ENCODE assay signal across 5 fruit fly cellular contexts in the genomic region with DNA sequence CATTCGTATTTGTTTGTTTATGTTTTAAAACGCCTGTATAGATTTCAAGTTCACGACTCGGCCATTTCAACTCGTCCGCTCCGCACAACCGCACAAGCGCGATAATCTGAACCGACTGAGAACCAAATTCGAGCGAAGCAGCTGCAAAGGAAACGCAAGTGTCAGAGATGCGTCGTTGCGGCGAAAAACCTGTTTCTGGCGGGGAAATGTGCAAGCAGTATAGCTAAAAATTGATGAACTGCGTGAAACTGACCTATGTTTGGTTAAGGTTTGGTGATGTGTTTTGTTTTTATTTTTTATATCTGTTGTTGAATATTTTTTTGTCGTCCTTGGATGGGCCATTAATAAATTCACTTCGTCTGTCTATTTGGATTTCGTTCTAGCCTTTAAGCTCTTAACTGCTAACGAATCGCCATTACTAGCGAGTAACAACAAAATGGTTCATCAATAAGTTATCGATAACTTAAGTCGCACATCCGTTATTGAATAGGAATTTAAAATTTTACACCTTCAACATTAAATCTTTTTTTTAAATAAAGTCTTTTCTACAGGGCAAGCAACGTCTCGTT.
TF ChIP-seq lines count a peak whose summit lies in the region.

A gene (minus strand): TSS at position 120 of the 569 bp plus-strand sequence.

- peak; percentile 36 for TF ChIP-seq CTCF in whole organism, embryonic (GFP tag; optimal IDR thresholded peaks at IDR 0.05; lab: Kevin White, UChicago)

TF ChIP-seq in whole organism, adult, 20 proteins besides CTCF, POLR2A, EP300 and RAD21 (continues in another document):
- peak; percentile 75 for TF ChIP-seq toe (GFP tag; optimal IDR thresholded peaks at IDR 0.05; lab: Kevin White, UChicago)
- peak; percentile 61 for TF ChIP-seq tj (GFP tag; optimal IDR thresholded peaks at IDR 0.05; lab: Kevin White, UChicago)
- peak; percentile 88 for TF ChIP-seq kay (GFP tag; lab: Kevin White, UChicago; ENCODE audit: borderline replicate concordance)
- peak; percentile 81 for TF ChIP-seq Hr96 (GFP tag; optimal IDR thresholded peaks at IDR 0.05; lab: Kevin White, UChicago)
- no peak for TF ChIP-seq CG33017 (tag; optimal IDR thresholded peaks at IDR 0.05; lab: Kevin White, UChicago)
- no peak for TF ChIP-seq cnc (optimal IDR thresholded peaks at IDR 0.05; lab: Kevin White, UChicago)
- peak; percentile 33 for TF ChIP-seq pad (GFP tag; optimal IDR thresholded peaks at IDR 0.05; lab: Kevin White, UChicago)
- peak; percentile 74 for TF ChIP-seq Crg-1 (GFP tag; optimal IDR thresholded peaks at IDR 0.05; lab: Kevin White, UChicago)
- TF ChIP-seq CG11617 (GFP tag; optimal IDR thresholded peaks at IDR 0.05; lab: Kevin White, UChicago) = peak; percentile 66
- TF ChIP-seq CG1620 (GFP tag; optimal IDR thresholded peaks at IDR 0.05; lab: Kevin White, UChicago) = peak; percentile 47
- TF ChIP-seq CG7101 (tag; optimal IDR thresholded peaks at IDR 0.05; lab: Kevin White, UChicago) = peak; percentile 68
- TF ChIP-seq cic (GFP tag; optimal IDR thresholded peaks at IDR 0.05; lab: Kevin White, UChicago) = no peak
- peak; percentile 61 for TF ChIP-seq Mnt (GFP tag; optimal IDR thresholded peaks at IDR 0.05; lab: Kevin White, UChicago)
- TF ChIP-seq CG12768 (GFP tag; optimal IDR thresholded peaks at IDR 0.05; lab: Kevin White, UChicago) = no peak
- TF ChIP-seq CG14711 (tag; optimal IDR thresholded peaks at IDR 0.05; lab: Kevin White, UChicago) = peak; percentile 35
- TF ChIP-seq CG7045 (GFP tag; optimal IDR thresholded peaks at IDR 0.05; lab: Kevin White, UChicago) = peak; percentile 47
- peak; percentile 84 for TF ChIP-seq bab1 (GFP tag; optimal IDR thresholded peaks at IDR 0.05; lab: Kevin White, UChicago)

TF ChIP-seq in whole organism, embryonic, 481 proteins besides CTCF, POLR2A, EP300 and RAD21 (continues in another document):
- peak; percentile 22 for TF ChIP-seq fd96Cb (tag; optimal IDR thresholded peaks at IDR 0.05; lab: Kevin White, UChicago)
- no peak for TF ChIP-seq CG5953 (GFP tag; IDR thresholded peaks at IDR 0.05; lab: Robert Waterston, UW)
- TF ChIP-seq CG15479 (GFP tag; optimal IDR thresholded peaks at IDR 0.05; lab: Kevin White, UChicago) = peak; percentile 52
- peak; percentile 75 for TF ChIP-seq CG1233 (GFP tag; optimal IDR thresholded peaks at IDR 0.05; lab: Kevin White, UChicago)
- TF ChIP-seq Hey (tag; optimal IDR thresholded peaks at IDR 0.05; lab: Kevin White, UChicago) = peak; percentile 53
- TF ChIP-seq ind (GFP tag; optimal IDR thresholded peaks at IDR 0.05; lab: Kevin White, UChicago) = peak; percentile 53
- TF ChIP-seq nom (GFP tag; optimal IDR thresholded peaks at IDR 0.05; lab: Kevin White, UChicago) = peak; percentile 52
- TF ChIP-seq Poxn (GFP tag; IDR thresholded peaks at IDR 0.05; lab: Robert Waterston, UW) = no peak
- no peak for TF ChIP-seq gsb (GFP tag; IDR thresholded peaks at IDR 0.05; lab: Robert Waterston, UW)
- TF ChIP-seq inv (GFP tag; IDR thresholded peaks at IDR 0.05; lab: Robert Waterston, UW; ENCODE audit: partially characterized antibody) = peak; percentile 21; the same call in 1 of the 2 replicates
- 0 out of 2 replicates have a peak, but pooled peaks have one; percentile 25 for TF ChIP-seq sens-2 (GFP tag; IDR thresholded peaks at IDR 0.05; lab: Robert Waterston, UW)
- TF ChIP-seq pzg (GFP tag; optimal IDR thresholded peaks at IDR 0.05; lab: Kevin White, UChicago) = peak; percentile 52
- peak; percentile 74 for TF ChIP-seq CG12391 (tag; optimal IDR thresholded peaks at IDR 0.05; lab: Kevin White, UChicago)
- peak; percentile 64; the same call in 1 of the 2 replicates for TF ChIP-seq Atf6 (GFP tag; IDR thresholded peaks at IDR 0.05; lab: Robert Waterston, UW)
- TF ChIP-seq Max (GFP tag; optimal IDR thresholded peaks at IDR 0.05; lab: Kevin White, UChicago) = peak; percentile 65
- TF ChIP-seq CG11456 (GFP tag; IDR thresholded peaks at IDR 0.05; lab: Robert Waterston, UW) = 0 out of 3 replicates have a peak, but pooled peaks have one; percentile 40

TF ChIP-seq in whole organism, prepupa, 60 proteins besides CTCF, POLR2A, EP300 and RAD21 (continues in another document):
- TF ChIP-seq topi (GFP tag; optimal IDR thresholded peaks at IDR 0.05; lab: Kevin White, UChicago) = peak; percentile 19
- peak; percentile 61 for TF ChIP-seq CG32006 (GFP tag; optimal IDR thresholded peaks at IDR 0.05; lab: Kevin White, UChicago)
- peak; percentile 64 for TF ChIP-seq Hr39 (GFP tag; optimal IDR thresholded peaks at IDR 0.05; lab: Kevin White, UChicago)
- no peak for TF ChIP-seq CG8632 (GFP tag; optimal IDR thresholded peaks at IDR 0.05; lab: Kevin White, UChicago)
- TF ChIP-seq CG6854 (GFP tag; optimal IDR thresholded peaks at IDR 0.05; lab: Kevin White, UChicago) = peak; percentile 55
- TF ChIP-seq CG3032 (tag; optimal IDR thresholded peaks at IDR 0.05; lab: Kevin White, UChicago) = peak; percentile 46
- TF ChIP-seq dac (GFP tag; optimal IDR thresholded peaks at IDR 0.05; lab: Kevin White, UChicago) = peak; percentile 26
- TF ChIP-seq Eip93F (GFP tag; optimal IDR thresholded peaks at IDR 0.05; lab: Kevin White, UChicago) = no peak
- no peak for TF ChIP-seq Sox102F (GFP tag; optimal IDR thresholded peaks at IDR 0.05; lab: Kevin White, UChicago)
- TF ChIP-seq CG11294 (GFP tag; IDR thresholded peaks at IDR 0.05; lab: Robert Waterston, UW) = no peak; the same call in 1 of the 2 replicates
- TF ChIP-seq vri (GFP tag; optimal IDR thresholded peaks at IDR 0.05; lab: Kevin White, UChicago) = peak; percentile 15
- TF ChIP-seq Blimp-1 (GFP tag; optimal IDR thresholded peaks at IDR 0.05; lab: Kevin White, UChicago) = peak; percentile 18
- peak; percentile 60 for TF ChIP-seq net (GFP tag; optimal IDR thresholded peaks at IDR 0.05; lab: Kevin White, UChicago)
- TF ChIP-seq CG1621 (tag; optimal IDR thresholded peaks at IDR 0.05; lab: Kevin White, UChicago) = no peak
- peak; percentile 25 for TF ChIP-seq Lpt (GFP tag; optimal IDR thresholded peaks at IDR 0.05; lab: Kevin White, UChicago)
- TF ChIP-seq CG6808 (GFP tag; optimal IDR thresholded peaks at IDR 0.05; lab: Kevin White, UChicago) = peak; percentile 65
- TF ChIP-seq CG6163 (GFP tag; IDR thresholded peaks at IDR 0.05; lab: Robert Waterston, UW) = peak; percentile 70
- TF ChIP-seq CG9139 (GFP tag; optimal IDR thresholded peaks at IDR 0.05; lab: Kevin White, UChicago) = no peak

TF ChIP-seq in whole organism, pupa, 21 proteins besides CTCF, POLR2A, EP300 and RAD21 (continues in another document):
- TF ChIP-seq D1 (tag; optimal IDR thresholded peaks at IDR 0.05; lab: Kevin White, UChicago) (peak; percentile 56), CG4496 (GFP tag; IDR thresholded peaks at IDR 0.05; lab: Robert Waterston, UW) (peak; percentile 45; the same call in 1 of the 3 replicates), CG32121 (GFP tag; IDR thresholded peaks at IDR 0.05; lab: Robert Waterston, UW) (peak; percentile 61; the same call in 1 of the 2 replicates), Pif1B (GFP tag; optimal IDR thresholded peaks at IDR 0.05; lab: Kevin White, UChicago) (peak; percentile 58), EcR (GFP tag; optimal IDR thresholded peaks at IDR 0.05; lab: Kevin White, UChicago) (peak; percentile 61), CG34367 (tag; optimal IDR thresholded peaks at IDR 0.05; lab: Kevin White, UChicago) (peak; percentile 12), CG17806 (tag; optimal IDR thresholded peaks at IDR 0.05; lab: Kevin White, UChicago) (peak; percentile 5), CG13204 (GFP tag; optimal IDR thresholded peaks at IDR 0.05; lab: Kevin White, UChicago) (peak; percentile 17), Snoo (tag; optimal IDR thresholded peaks at IDR 0.05; lab: Kevin White, UChicago) (no peak), Pif1A (GFP tag; optimal IDR thresholded peaks at IDR 0.05; lab: Kevin White, UChicago) (peak; percentile 26), CG8301 (tag; optimal IDR thresholded peaks at IDR 0.05; lab: Kevin White, UChicago) (peak; percentile 48), CG15710 (tag; optimal IDR thresholded peaks at IDR 0.05; lab: Kevin White, UChicago) (peak; percentile 55), CG8159 (tag; optimal IDR thresholded peaks at IDR 0.05; lab: Kevin White, UChicago) (peak; percentile 62), rn (GFP tag; IDR thresholded peaks at IDR 0.05; lab: Robert Waterston, UW) (no peak), gl (tag; optimal IDR thresholded peaks at IDR 0.05; lab: Kevin White, UChicago) (no peak), CG9948 (tag; optimal IDR thresholded peaks at IDR 0.05; lab: Kevin White, UChicago) (peak; percentile 42), CG14655 (GFP tag; optimal IDR thresholded peaks at IDR 0.05; lab: Kevin White, UChicago) (peak; percentile 43), fd96Ca (GFP tag; IDR thresholded peaks at IDR 0.05; lab: Robert Waterston, UW) (peak; percentile 67; the same call in 2 of the 3 replicates)

TF ChIP-seq in whole organism, wandering third instar larva, 38 proteins besides CTCF, POLR2A, EP300 and RAD21 (continues in another document):
- TF ChIP-seq br (GFP tag; optimal IDR thresholded peaks at IDR 0.05; lab: Kevin White, UChicago) (peak; percentile 67), dmrt93B (GFP tag; optimal IDR thresholded peaks at IDR 0.05; lab: Kevin White, UChicago) (peak; percentile 14), ey (GFP tag; optimal IDR thresholded peaks at IDR 0.05; lab: Kevin White, UChicago) (peak; percentile 67), h (GFP tag; optimal IDR thresholded peaks at IDR 0.05; lab: Kevin White, UChicago) (peak; percentile 75), brk (GFP tag; optimal IDR thresholded peaks at IDR 0.05; lab: Kevin White, UChicago) (no peak), pan (optimal IDR thresholded peaks at IDR 0.05; lab: Kevin White, UChicago) (no peak), N (GFP tag; optimal IDR thresholded peaks at IDR 0.05; lab: Kevin White, UChicago) (no peak), CrebA (GFP tag; optimal IDR thresholded peaks at IDR 0.05; lab: Kevin White, UChicago; ENCODE audit: borderline replicate concordance) (no peak), Sp1 (GFP tag; optimal IDR thresholded peaks at IDR 0.05; lab: Kevin White, UChicago) (peak; percentile 60), Dif (GFP tag; optimal IDR thresholded peaks at IDR 0.05; lab: Kevin White, UChicago; ENCODE audit: partially characterized antibody) (peak; percentile 63), Hr83 (GFP tag; optimal IDR thresholded peaks at IDR 0.05; lab: Kevin White, UChicago; ENCODE audit: poor library complexity, severe bottlenecking) (peak; percentile 48), sage (GFP tag; optimal IDR thresholded peaks at IDR 0.05; lab: Kevin White, UChicago) (no peak), psq (GFP tag; optimal IDR thresholded peaks at IDR 0.05; lab: Kevin White, UChicago) (peak; percentile 81), Hnf4 (GFP tag; optimal IDR thresholded peaks at IDR 0.05; lab: Kevin White, UChicago) (peak; percentile 51), OdsH (GFP tag; optimal IDR thresholded peaks at IDR 0.05; lab: Kevin White, UChicago) (peak; percentile 37), Rel (GFP tag; optimal IDR thresholded peaks at IDR 0.05; lab: Kevin White, UChicago) (no peak), Rel (tag; optimal IDR thresholded peaks at IDR 0.05; lab: Kevin White, UChicago) (peak; percentile 22), CG32264 (GFP tag; optimal IDR thresholded peaks at IDR 0.05; lab: Kevin White, UChicago) (no peak), Vsx2 (GFP tag; optimal IDR thresholded peaks at IDR 0.05; lab: Kevin White, UChicago; ENCODE audit: partially characterized antibody) (peak; percentile 18), rgr (GFP tag; optimal IDR thresholded peaks at IDR 0.05; lab: Kevin White, UChicago) (peak; percentile 51)
